Worm (Caenorhabditis elegans) whole organism, young adult: ENCODE results near the gene trr-1.
A peak's percentile ranks its signal among the peaks of the same experiment; 100 is the strongest.

Experiments
- B0019.2 ChIP-seq: fragments of 200-800 bp; sonication (Bioruptor generic); conservative IDR thresholded peaks from 2 replicates; pipeline ENCODE4 v1.3.6; 2022; ENCODE audit warnings: missing genetic modification reagents, missing genetic modification characterization, missing compliant biosample characterization
- B0261.1 ChIP-seq: sonication (generic microtip); optimal IDR thresholded peaks from 2 replicates; lab custom pipeline; 2016; ENCODE audit warnings: mild to moderate bottlenecking, missing genetic modification characterization, moderate library complexity, missing compliant biosample characterization
- D2030.7 ChIP-seq: fragments of 200-800 bp; sonication (Bioruptor generic); IDR thresholded peaks from 2 replicates; pipeline ENCODE4 v1.3.6; 2022; ENCODE audit warnings: missing genetic modification reagents, missing genetic modification characterization, missing compliant biosample characterization
- F52B5.7 ChIP-seq: sonication (generic microtip); optimal IDR thresholded peaks from 2 replicates; lab custom pipeline; 2016; ENCODE audit warnings: mild to moderate bottlenecking, missing genetic modification characterization, missing compliant biosample characterization
- F55B11.4 ChIP-seq: sonication (generic microtip); optimal IDR thresholded peaks from 2 replicates; lab custom pipeline; 2016; ENCODE audit warnings: missing compliant biosample characterization, missing genetic modification characterization, borderline replicate concordance; ENCODE audit not compliant: insufficient read depth
- K12H6.12 ChIP-seq: fragments of 200-800 bp; sonication (Bioruptor generic); optimal IDR thresholded peaks from 2 replicates; lab custom pipeline; 2018; ENCODE audit warnings: mild to moderate bottlenecking, missing genetic modification characterization, missing compliant biosample characterization
- T07F8.4 ChIP-seq: sonication (generic microtip); optimal IDR thresholded peaks from 2 replicates; lab custom pipeline; 2016; ENCODE audit warnings: mild to moderate bottlenecking, missing genetic modification characterization, moderate library complexity, missing compliant biosample characterization
- Y53G8AR.9 ChIP-seq: fragments of 200-800 bp; sonication (Bioruptor generic); conservative IDR thresholded peaks from 2 replicates; pipeline ENCODE4 v1.3.6; 2022; ENCODE audit warnings: missing genetic modification reagents, missing genetic modification characterization, missing compliant biosample characterization
- Y56A3A.18 ChIP-seq: fragments of 200-800 bp; sonication (Bioruptor generic); IDR thresholded peaks from 2 replicates; pipeline ENCODE4 v1.3.6; 2022; ENCODE audit warnings: missing genetic modification reagents, missing genetic modification characterization, missing compliant biosample characterization
- Y95B8A.8 ChIP-seq: fragments of 200-800 bp; sonication (Bioruptor generic); IDR thresholded peaks from 2 replicates; pipeline ENCODE4 v1.3.6; 2022; ENCODE audit warnings: missing genetic modification reagents, missing genetic modification characterization, missing compliant biosample characterization
- aptf-2 ChIP-seq: fragments of 200-800 bp; sonication (Bioruptor generic); conservative IDR thresholded peaks from 2 replicates; pipeline ENCODE4 v1.3.6; 2022; ENCODE audit warnings: missing genetic modification reagents, missing genetic modification characterization, missing compliant biosample characterization
- aptf-3 ChIP-seq: fragments of 200-800 bp; sonication (Bioruptor generic); IDR thresholded peaks from 2 replicates; pipeline ENCODE4 v1.3.6; 2022; ENCODE audit warnings: missing genetic modification characterization, missing compliant biosample characterization
- atf-7 ChIP-seq: sonication (generic microtip); optimal IDR thresholded peaks from 2 replicates; lab custom pipeline; 2017; ENCODE audit warnings: mild to moderate bottlenecking, missing genetic modification characterization, missing compliant biosample characterization
- athp-1 ChIP-seq: sonication (generic microtip); optimal IDR thresholded peaks from 2 replicates; lab custom pipeline; 2017; ENCODE audit warnings: mild to moderate bottlenecking, missing genetic modification characterization, missing compliant biosample characterization
- attf-3 ChIP-seq: fragments of 200-800 bp; sonication (Bioruptor generic); conservative IDR thresholded peaks from 2 replicates; pipeline ENCODE4 v1.3.6; 2022; ENCODE audit warnings: missing genetic modification reagents, missing genetic modification characterization, missing compliant biosample characterization
- cebp-1 ChIP-seq, 2 experiments: fragments of 200-800 bp in 1 of 2; sonication (Bioruptor generic) in 1 of 2; sonication (generic microtip) in 1 of 2; IDR thresholded peaks in 1 of 2; optimal IDR thresholded peaks in 1 of 2; 2 replicates each; pipeline versions ENCODE4 v1.3.6 to Lab custom; 2017 to 2022; ENCODE audit warnings: missing compliant biosample characterization in 2 of 2, missing genetic modification characterization in 2 of 2, mild to moderate bottlenecking in 1 of 2, missing genetic modification reagents in 1 of 2, moderate library complexity in 1 of 2
- ceh-100 ChIP-seq: fragments of 200-800 bp; sonication (Bioruptor generic); IDR thresholded peaks from 2 replicates; pipeline ENCODE4 v1.3.6; 2022; ENCODE audit warnings: missing genetic modification reagents, missing genetic modification characterization, missing compliant biosample characterization
- ceh-27 ChIP-seq: fragments of 200-800 bp; sonication (Bioruptor generic); optimal IDR thresholded peaks from 2 replicates; lab custom pipeline; 2018; ENCODE audit warnings: mild to moderate bottlenecking, missing genetic modification characterization, moderate library complexity, missing compliant biosample characterization
- ceh-40 ChIP-seq: fragments of 200-800 bp; sonication (Bioruptor generic); IDR thresholded peaks from 2 replicates; pipeline ENCODE4 v1.3.6; 2022; ENCODE audit warnings: missing genetic modification characterization, missing compliant biosample characterization
- ceh-58 ChIP-seq: fragments of 200-800 bp; sonication (Bioruptor generic); IDR thresholded peaks from 2 replicates; pipeline ENCODE4 v1.3.6; 2022; ENCODE audit warnings: missing genetic modification characterization, missing compliant biosample characterization
- ceh-91 ChIP-seq: fragments of 200-800 bp; sonication (Bioruptor generic); IDR thresholded peaks from 2 replicates; pipeline ENCODE4 v1.3.6; 2022; ENCODE audit warnings: missing genetic modification reagents, missing genetic modification characterization, missing compliant biosample characterization
- die-1 ChIP-seq: sonication (generic microtip); optimal IDR thresholded peaks from 2 replicates; lab custom pipeline; 2016; ENCODE audit warnings: missing genotype, mild to moderate bottlenecking, missing genetic modification characterization, missing compliant biosample characterization
- dox-1 ChIP-seq: fragments of 200-800 bp; sonication (Bioruptor generic); IDR thresholded peaks from 2 replicates; pipeline ENCODE4 v1.3.6; 2022; ENCODE audit warnings: missing genetic modification reagents, missing genetic modification characterization, missing compliant biosample characterization
- dpl-1 ChIP-seq: fragments of 150-350 bp; optimal IDR thresholded peaks from 2 replicates; lab custom pipeline; 2014; ENCODE audit warnings: missing biosample characterization, missing genetic modification reagents, missing genetic modification characterization
- egl-18 ChIP-seq: fragments of 200-800 bp; sonication (Bioruptor generic); IDR thresholded peaks from 2 replicates; pipeline ENCODE4 v1.3.6; 2022; ENCODE audit warnings: missing genetic modification reagents, missing genetic modification characterization, missing compliant biosample characterization
- egl-44 ChIP-seq: fragments of 200-800 bp; sonication (Bioruptor generic); IDR thresholded peaks from 2 replicates; pipeline ENCODE4 v1.3.6; 2022; ENCODE audit warnings: missing genetic modification reagents, missing genetic modification characterization, missing compliant biosample characterization
- hlh-12 ChIP-seq: sonication (generic microtip); optimal IDR thresholded peaks from 2 replicates; lab custom pipeline; 2016; ENCODE audit warnings: missing genetic modification characterization, missing compliant biosample characterization
- hmg-1.2 ChIP-seq: fragments of 200-800 bp; sonication (Bioruptor generic); IDR thresholded peaks from 2 replicates; pipeline ENCODE4 v1.3.6; 2022; ENCODE audit warnings: missing genetic modification reagents, missing genetic modification characterization, missing compliant biosample characterization
- hmg-20 ChIP-seq: fragments of 200-800 bp; sonication (Bioruptor generic); IDR thresholded peaks from 2 replicates; pipeline ENCODE4 v1.3.6; 2022; ENCODE audit warnings: missing genetic modification reagents, missing genetic modification characterization, missing compliant biosample characterization
- hrde-1 ChIP-seq: sonication (generic microtip); optimal IDR thresholded peaks from 2 replicates; lab custom pipeline; 2016; ENCODE audit warnings: missing genetic modification characterization, mild to moderate bottlenecking, missing compliant biosample characterization, moderate library complexity, missing genotype, missing genetic modification reagents, borderline replicate concordance
- lin-40 ChIP-seq: sonication (generic microtip); optimal IDR thresholded peaks from 2 replicates; lab custom pipeline; 2016; ENCODE audit warnings: missing genetic modification characterization, mild to moderate bottlenecking, missing compliant biosample characterization, missing genotype, missing genetic modification reagents
- lin-54 ChIP-seq: fragments of 200-800 bp; sonication (Bioruptor generic); optimal IDR thresholded peaks from 2 replicates; lab custom pipeline; 2018; ENCODE audit warnings: mild to moderate bottlenecking, missing genetic modification characterization, missing compliant biosample characterization
- madf-10 ChIP-seq: sonication (generic microtip); optimal IDR thresholded peaks from 2 replicates; lab custom pipeline; 2016; ENCODE audit warnings: mild to moderate bottlenecking, missing genetic modification characterization, missing compliant biosample characterization
- madf-6 ChIP-seq: fragments of 200-800 bp; sonication (Bioruptor generic); IDR thresholded peaks from 2 replicates; pipeline ENCODE4 v1.3.6; 2022; ENCODE audit warnings: missing genetic modification reagents, missing genetic modification characterization, missing compliant biosample characterization
- madf-8 ChIP-seq: fragments of 200-800 bp; sonication (Bioruptor generic); conservative IDR thresholded peaks from 2 replicates; pipeline ENCODE4 v1.3.6; 2022; ENCODE audit warnings: missing genetic modification reagents, missing genetic modification characterization, missing compliant biosample characterization
- mel-28 ChIP-seq: sonication (generic microtip); optimal IDR thresholded peaks from 2 replicates; lab custom pipeline; 2016; ENCODE audit warnings: borderline replicate concordance, mild to moderate bottlenecking, missing genetic modification characterization, missing compliant biosample characterization
- mes-4 ChIP-seq: sonication (generic microtip); optimal IDR thresholded peaks from 2 replicates; lab custom pipeline; 2016; ENCODE audit warnings: missing genotype, missing genetic modification characterization, missing compliant biosample characterization
- nfyb-1 ChIP-seq: fragments of 200-800 bp; sonication (Bioruptor generic); IDR thresholded peaks from 2 replicates; pipeline ENCODE4 v1.3.6; 2022; ENCODE audit warnings: missing genetic modification reagents, missing genetic modification characterization, missing compliant biosample characterization
- rcor-1 ChIP-seq: fragments of 200-800 bp; sonication (Bioruptor generic); IDR thresholded peaks from 2 replicates; pipeline ENCODE4 v1.3.6; 2022; ENCODE audit warnings: missing genetic modification reagents, missing genetic modification characterization, missing compliant biosample characterization
- repo-1 ChIP-seq: sonication (generic microtip); optimal IDR thresholded peaks from 2 replicates; lab custom pipeline; 2017; ENCODE audit warnings: mild to moderate bottlenecking, missing genetic modification characterization, missing compliant biosample characterization
- sea-2 ChIP-seq: fragments of 200-800 bp; sonication (Bioruptor generic); IDR thresholded peaks from 2 replicates; pipeline ENCODE4 v1.3.6; 2022; ENCODE audit warnings: missing genetic modification characterization, missing compliant biosample characterization
- snpc-1.1 ChIP-seq: sonication (generic microtip); optimal IDR thresholded peaks from 2 replicates; lab custom pipeline; 2017; ENCODE audit warnings: missing genetic modification characterization, mild to moderate bottlenecking, missing compliant biosample characterization, antibody characterized with exemption, moderate library complexity, missing genotype, missing genetic modification reagents; ENCODE audit not compliant: insufficient read depth
- snpc-4 ChIP-seq, 5 experiments: fragments of 150-350 bp in 1 of 5; sonication (generic microtip) in 4 of 5; optimal IDR thresholded peaks; 2 replicates each; lab custom pipeline; 2014 to 2018; ENCODE audit warnings: missing genetic modification characterization in 5 of 5, missing biosample characterization in 3 of 5, antibody characterized with exemption in 2 of 5, mild to moderate bottlenecking in 2 of 5, missing compliant biosample characterization in 2 of 5, missing genotype in 2 of 5, moderate library complexity in 2 of 5, missing genetic modification reagents in 1 of 5
- unc-130 ChIP-seq: sonication (generic microtip); optimal IDR thresholded peaks from 2 replicates; lab custom pipeline; 2016; ENCODE audit warnings: missing genetic modification reagents, missing genetic modification characterization, missing compliant biosample characterization
- unc-62 ChIP-seq: fragments of 150-350 bp; optimal IDR thresholded peaks from 2 replicates; lab custom pipeline; 2014; ENCODE audit warnings: missing biosample characterization, missing genetic modification reagents, missing genetic modification characterization
- zim-3 ChIP-seq: sonication (generic microtip); optimal IDR thresholded peaks from 2 replicates; lab custom pipeline; 2017; ENCODE audit warnings: mild to moderate bottlenecking, missing genetic modification characterization, moderate library complexity, missing compliant biosample characterization
- ztf-22 ChIP-seq: fragments of 200-800 bp; sonication (Bioruptor generic); optimal IDR thresholded peaks from 2 replicates; lab custom pipeline; 2018; ENCODE audit warnings: mild to moderate bottlenecking, missing genetic modification characterization, moderate library complexity, missing compliant biosample characterization
- ztf-25 ChIP-seq: fragments of 200-800 bp; sonication (Bioruptor generic); IDR thresholded peaks from 2 replicates; pipeline ENCODE4 v1.3.6; 2022; ENCODE audit warnings: missing genetic modification reagents, missing genetic modification characterization, missing compliant biosample characterization

The trr-1 gene

ce11 chrII:11632689-11633088 is 43.0 kb downstream of the trr-1 start:
- TF ChIP-seq madf-10 (no peak), athp-1 (tag; lab: Kevin White, UChicago) (no peak), ceh-40 (GFP tag; lab: Robert Waterston, UW) (no peak), F55B11.4 (no peak), ztf-22 (no peak), ceh-58 (no peak), egl-18 (GFP tag; lab: Robert Waterston, UW) (no peak), hmg-20 (GFP tag; lab: Robert Waterston, UW) (no peak), Y56A3A.18 (GFP tag; lab: Robert Waterston, UW) (no peak), sea-2 (GFP tag; lab: Robert Waterston, UW) (no peak), aptf-3 (GFP tag; lab: Robert Waterston, UW) (no peak), nfyb-1 (peak; percentile 34; the same call in 1 of the 2 replicates), ztf-25 (no peak), atf-7 (tag; lab: Kevin White, UChicago) (no peak), D2030.7 (GFP tag; lab: Robert Waterston, UW) (no peak), hmg-1.2 (GFP tag; lab: Robert Waterston, UW) (peak; percentile 70; the same call in 1 of the 2 replicates), mes-4 (tag; lab: Kevin White, UChicago) (no peak), lin-40 (tag; lab: Kevin White, UChicago) (no peak), dpl-1 (GFP tag; lab: Kevin White, UChicago) (no peak), T07F8.4 (no peak), dox-1 (GFP tag; lab: Robert Waterston, UW) (peak; percentile 19; the same call in 1 of the 2 replicates), Y95B8A.8 (GFP tag; lab: Robert Waterston, UW) (no peak), repo-1 (tag; lab: Kevin White, UChicago) (no peak), ceh-91 (GFP tag; lab: Robert Waterston, UW) (no peak), rcor-1 (GFP tag; lab: Robert Waterston, UW) (peak; percentile 10; the same call in 1 of the 2 replicates), mel-28 (tag; lab: Kevin White, UChicago) (no peak), egl-44 (GFP tag; lab: Robert Waterston, UW) (no peak), K12H6.12 (tag; lab: Kevin White, UChicago) (peak; percentile 25), F52B5.7 (no peak), snpc-1.1 (tag; lab: Kevin White, UChicago) (no peak), hrde-1 (tag; lab: Kevin White, UChicago) (no peak), unc-62 (GFP tag; lab: Kevin White, UChicago) (no peak), ceh-27 (GFP tag; lab: Kevin White, UChicago) (peak; percentile 21), aptf-2 (GFP tag; lab: Robert Waterston, UW) (no peak), B0019.2 (GFP tag; lab: Robert Waterston, UW) (no peak), ceh-100 (GFP tag; lab: Robert Waterston, UW) (no peak), hlh-12 (tag; lab: Kevin White, UChicago) (no peak), zim-3 (tag; lab: Kevin White, UChicago) (no peak), B0261.1 (no peak), madf-6 (GFP tag; lab: Robert Waterston, UW) (no peak), lin-54 (GFP tag; lab: Kevin White, UChicago) (no peak), madf-8 (GFP tag; lab: Robert Waterston, UW) (no peak), snpc-4 (GFP tag; optimal IDR thresholded peaks at IDR 0.05; lab: Kevin White, UChicago) (no peak), snpc-4 (tag; optimal IDR thresholded peaks at IDR 0.05; lab: Kevin White, UChicago) (peak in 1 of 4 experiments; percentile 25), unc-130 (GFP tag; lab: Kevin White, UChicago) (no peak), Y53G8AR.9 (no peak), die-1 (tag; lab: Kevin White, UChicago) (no peak), cebp-1 (GFP tag; IDR thresholded peaks at IDR 0.05; lab: Robert Waterston, UW) (no peak), cebp-1 (tag; optimal IDR thresholded peaks at IDR 0.05; lab: Kevin White, UChicago) (peak; percentile 46), attf-3 (GFP tag; lab: Robert Waterston, UW) (no peak)
